Worm (Caenorhabditis elegans) whole organism, L1 larva: ENCODE measurements around the gene str-94.

ENCODE experiments used
- C16A3.4 ChIP-seq: fragments of 150-350 bp; optimal IDR thresholded peaks from 2 replicates; lab custom pipeline; 2014; ENCODE audit warnings: missing biosample characterization, missing genetic modification characterization
- ama-1 ChIP-seq: fragments of 150-350 bp; optimal IDR thresholded peaks from 2 replicates; lab custom pipeline; 2014
- elt-3 ChIP-seq, 6 experiments: fragments of 150-350 bp in 1 of 6; sonication (generic microtip); optimal IDR thresholded peaks; 2 replicates each; lab custom pipeline; 2017 to 2018; ENCODE audit warnings: missing biosample characterization in 6 of 6, missing genetic modification characterization in 6 of 6, inconsistent platforms in 1 of 6
- nhr-76 ChIP-seq: sonication (generic microtip); optimal IDR thresholded peaks from 2 replicates; lab custom pipeline; 2017; ENCODE audit warnings: missing biosample characterization, missing genetic modification characterization

ce11 chrV:9217158-9217557, 31.9 kb downstream of the str-94 start, which contains the start of gene pacs-1:
- TF ChIP-seq nhr-76 (tag; lab: Kevin White, UChicago) (no peak), C16A3.4 (tag; lab: Kevin White, UChicago) (no peak), elt-3 (tag; optimal IDR thresholded peaks at IDR 0.05; lab: Kevin White, UChicago) (no peak), ama-1 (lab: Kevin White, UChicago) (no peak)
